Worm (Caenorhabditis elegans): ENCODE measurements around the gene C25F9.13.

DNA sequence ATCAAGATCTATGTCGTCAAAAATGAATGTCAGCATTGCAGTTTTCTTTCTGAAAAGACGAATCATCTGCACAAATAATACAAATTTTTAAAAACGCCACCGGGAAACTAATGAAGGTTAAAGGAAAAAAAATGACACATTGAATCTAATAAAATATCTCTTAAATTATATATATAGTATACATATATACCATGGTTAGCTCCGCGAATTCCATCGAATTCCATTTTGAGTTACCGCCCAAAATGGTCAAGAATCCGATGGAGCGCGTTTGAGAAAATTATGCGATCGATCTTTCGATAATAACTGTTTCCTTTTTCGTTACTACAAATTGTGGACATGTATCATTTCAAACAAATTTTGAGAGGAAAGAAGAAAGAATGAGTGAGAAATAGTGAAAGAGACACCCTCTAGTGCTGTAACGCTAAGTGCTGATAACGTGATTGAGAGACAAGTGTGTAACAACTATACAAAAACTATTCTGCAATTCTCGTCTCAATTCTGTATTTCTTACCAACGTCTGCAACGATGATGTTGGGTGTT lies 6.6 kb upstream of the C25F9.13 start, which contains the start of the genes C25F9.6 and C25F9.10:
- TF ChIP-seq ama-1 (optimal IDR thresholded peaks at IDR 0.05): no peak
- TF ChIP-seq elt-1 (tag; optimal IDR thresholded peaks at IDR 0.05): no peak
- no peak for TF ChIP-seq lin-13 (GFP tag; optimal IDR thresholded peaks at IDR 0.05)
- no peak for TF ChIP-seq blmp-1 (tag; optimal IDR thresholded peaks at IDR 0.05; ENCODE audit: insufficient read depth)
- TF ChIP-seq ceh-82 (tag; optimal IDR thresholded peaks at IDR 0.05): no peak
- TF ChIP-seq unc-39 (tag; optimal IDR thresholded peaks at IDR 0.05): no peak
- TF ChIP-seq dmd-4 (tag; optimal IDR thresholded peaks at IDR 0.05): no peak
- no peak for TF ChIP-seq R02D3.7 (tag; optimal IDR thresholded peaks at IDR 0.05)
- no peak for TF ChIP-seq skn-1 (tag; optimal IDR thresholded peaks at IDR 0.05)
- TF ChIP-seq ztf-11 (tag; optimal IDR thresholded peaks at IDR 0.05): no peak
- TF ChIP-seq sma-3 (GFP tag; optimal IDR thresholded peaks at IDR 0.05): no peak
- no peak for TF ChIP-seq nhr-77 (tag; optimal IDR thresholded peaks at IDR 0.05)
- TF ChIP-seq C34F6.9 (tag; optimal IDR thresholded peaks at IDR 0.05): no peak
- TF ChIP-seq lin-39 (tag; optimal IDR thresholded peaks at IDR 0.05): no peak
